Worm (Caenorhabditis elegans): Measurements from ENCODE around the gene pqm-1.
A peak's percentile ranks its signal among the peaks of the same experiment; 100 is the strongest.

pqm-1 gene

ce11 chrII:11178737-11179136, 26.3 kb upstream of the pqm-1 start:
- TF ChIP-seq hmbx-1 (tag; optimal IDR thresholded peaks at IDR 0.05), result no peak
- no peak for TF ChIP-seq tbx-11 (GFP tag; IDR thresholded peaks at IDR 0.05)
- no peak for TF ChIP-seq hmg-4 (GFP tag; optimal IDR thresholded peaks at IDR 0.05)
- TF ChIP-seq ceh-13 (GFP tag; optimal IDR thresholded peaks at IDR 0.05), result no peak
- TF ChIP-seq B0310.2 (tag; optimal IDR thresholded peaks at IDR 0.05), result no peak
- no peak for TF ChIP-seq ets-7 (tag; optimal IDR thresholded peaks at IDR 0.05)
- no peak for TF ChIP-seq pes-1 (GFP tag; IDR thresholded peaks at IDR 0.05)
- TF ChIP-seq sea-1 (GFP tag; conservative IDR thresholded peaks at IDR 0.05), result no peak
- TF ChIP-seq tbx-37 (GFP tag; conservative IDR thresholded peaks at IDR 0.05), result no peak
- TF ChIP-seq scrt-1 (GFP tag; IDR thresholded peaks at IDR 0.05), result no peak
- no peak for TF ChIP-seq ama-1 (optimal IDR thresholded peaks at IDR 0.05)
- TF ChIP-seq flt-1 (GFP tag; IDR thresholded peaks at IDR 0.05), result no peak
- TF ChIP-seq hnd-1 (tag; optimal IDR thresholded peaks at IDR 0.05), result no peak
- no peak for TF ChIP-seq ceh-36 (tag; optimal IDR thresholded peaks at IDR 0.05)
- TF ChIP-seq F13C5.2 (tag; optimal IDR thresholded peaks at IDR 0.05), result no peak
- TF ChIP-seq aly-1 (tag; optimal IDR thresholded peaks at IDR 0.05), result no peak
- TF ChIP-seq tra-4 (tag; optimal IDR thresholded peaks at IDR 0.05), result no peak

ce11 chrII:11177376-11177775, 25.0 kb upstream of the pqm-1 start, which contains the start of gene F37H8.6:
TSS of gene F37H8.6 (minus strand) at chrII:11177476.
- TF ChIP-seq aly-1 (tag; optimal IDR thresholded peaks at IDR 0.05) (no peak), ceh-13 (GFP tag; optimal IDR thresholded peaks at IDR 0.05) (no peak), B0310.2 (tag; optimal IDR thresholded peaks at IDR 0.05) (no peak)

- TF ChIP-seq aly-1 (tag; optimal IDR thresholded peaks at IDR 0.05) (no peak), hmbx-1 (tag; optimal IDR thresholded peaks at IDR 0.05) (no peak), tbx-37 (GFP tag; conservative IDR thresholded peaks at IDR 0.05) (no peak), F13C5.2 (tag; optimal IDR thresholded peaks at IDR 0.05) (no peak), hmg-4 (GFP tag; optimal IDR thresholded peaks at IDR 0.05) (no peak), ets-7 (tag; optimal IDR thresholded peaks at IDR 0.05) (no peak), ceh-13 (GFP tag; optimal IDR thresholded peaks at IDR 0.05) (no peak), ama-1 (optimal IDR thresholded peaks at IDR 0.05) (no peak), flt-1 (GFP tag; IDR thresholded peaks at IDR 0.05) (no peak), pes-1 (GFP tag; IDR thresholded peaks at IDR 0.05) (no peak), tbx-11 (GFP tag; IDR thresholded peaks at IDR 0.05) (no peak), tra-4 (tag; optimal IDR thresholded peaks at IDR 0.05) (no peak), ceh-36 (tag; optimal IDR thresholded peaks at IDR 0.05) (no peak), sea-1 (GFP tag; conservative IDR thresholded peaks at IDR 0.05) (no peak), scrt-1 (GFP tag; IDR thresholded peaks at IDR 0.05) (no peak), B0310.2 (tag; optimal IDR thresholded peaks at IDR 0.05) (no peak), hnd-1 (tag; optimal IDR thresholded peaks at IDR 0.05) (no peak)
Observed at ce11 chrII:11176441-11176840, 24.0 kb upstream of the pqm-1 start.

ce11 chrII:11175347-11175746, 23.0 kb upstream of the pqm-1 start:
- no peak for TF ChIP-seq ceh-36 (tag; optimal IDR thresholded peaks at IDR 0.05)
- no peak for TF ChIP-seq hnd-1 (tag; optimal IDR thresholded peaks at IDR 0.05)
- no peak for TF ChIP-seq ama-1 (optimal IDR thresholded peaks at IDR 0.05)
- no peak for TF ChIP-seq B0310.2 (tag; optimal IDR thresholded peaks at IDR 0.05)
- no peak for TF ChIP-seq tbx-37 (GFP tag; conservative IDR thresholded peaks at IDR 0.05)
- TF ChIP-seq pes-1 (GFP tag; IDR thresholded peaks at IDR 0.05), result no peak
- TF ChIP-seq sea-1 (GFP tag; conservative IDR thresholded peaks at IDR 0.05), result no peak
- no peak for TF ChIP-seq aly-1 (tag; optimal IDR thresholded peaks at IDR 0.05)
- no peak for TF ChIP-seq flt-1 (GFP tag; IDR thresholded peaks at IDR 0.05)
- no peak for TF ChIP-seq F13C5.2 (tag; optimal IDR thresholded peaks at IDR 0.05)
- TF ChIP-seq hmbx-1 (tag; optimal IDR thresholded peaks at IDR 0.05), result no peak
- TF ChIP-seq tra-4 (tag; optimal IDR thresholded peaks at IDR 0.05), result no peak
- TF ChIP-seq hmg-4 (GFP tag; optimal IDR thresholded peaks at IDR 0.05), result no peak
- TF ChIP-seq scrt-1 (GFP tag; IDR thresholded peaks at IDR 0.05), result no peak
- TF ChIP-seq ets-7 (tag; optimal IDR thresholded peaks at IDR 0.05), result no peak
- TF ChIP-seq tbx-11 (GFP tag; IDR thresholded peaks at IDR 0.05), result no peak
- TF ChIP-seq ceh-13 (GFP tag; optimal IDR thresholded peaks at IDR 0.05), result no peak

ce11 chrII:11167039-11167438, 14.6 kb upstream of the pqm-1 start:
- TF ChIP-seq pes-1 (GFP tag; IDR thresholded peaks at IDR 0.05), result no peak
- no peak for TF ChIP-seq ama-1 (optimal IDR thresholded peaks at IDR 0.05)
- TF ChIP-seq hmg-4 (GFP tag; optimal IDR thresholded peaks at IDR 0.05), result peak; percentile 38

ce11 chrII:11166414-11166813, 14.0 kb upstream of the pqm-1 start:
- TF ChIP-seq pes-1 (GFP tag; IDR thresholded peaks at IDR 0.05) (peak; percentile 49; the same call in 1 of the 2 replicates), sea-1 (GFP tag; conservative IDR thresholded peaks at IDR 0.05) (no peak), ceh-36 (tag; optimal IDR thresholded peaks at IDR 0.05) (no peak)

ce11 chrII:11163291-11163690, 10.9 kb upstream of the pqm-1 start:
- TF ChIP-seq tbx-37 (GFP tag; conservative IDR thresholded peaks at IDR 0.05) (no peak), ceh-36 (tag; optimal IDR thresholded peaks at IDR 0.05) (no peak), hnd-1 (tag; optimal IDR thresholded peaks at IDR 0.05) (no peak), pes-1 (GFP tag; IDR thresholded peaks at IDR 0.05) (no peak), ama-1 (optimal IDR thresholded peaks at IDR 0.05) (no peak), flt-1 (GFP tag; IDR thresholded peaks at IDR 0.05) (no peak), ceh-13 (GFP tag; optimal IDR thresholded peaks at IDR 0.05) (no peak), aly-1 (tag; optimal IDR thresholded peaks at IDR 0.05) (no peak), B0310.2 (tag; optimal IDR thresholded peaks at IDR 0.05) (no peak), scrt-1 (GFP tag; IDR thresholded peaks at IDR 0.05) (no peak), tbx-11 (GFP tag; IDR thresholded peaks at IDR 0.05) (no peak), ets-7 (tag; optimal IDR thresholded peaks at IDR 0.05) (no peak), sea-1 (GFP tag; conservative IDR thresholded peaks at IDR 0.05) (no peak), tra-4 (tag; optimal IDR thresholded peaks at IDR 0.05) (no peak), hmg-4 (GFP tag; optimal IDR thresholded peaks at IDR 0.05) (no peak), hmbx-1 (tag; optimal IDR thresholded peaks at IDR 0.05) (no peak), F13C5.2 (tag; optimal IDR thresholded peaks at IDR 0.05) (no peak)

ce11 chrII:11162390-11162789, 10.0 kb upstream of the pqm-1 start, which contains the start of gene ptr-13:
TSS of gene ptr-13 (minus strand) at chrII:11162481.
- TF ChIP-seq pes-1 (GFP tag; IDR thresholded peaks at IDR 0.05) (no peak), ceh-13 (GFP tag; optimal IDR thresholded peaks at IDR 0.05) (no peak), sea-1 (GFP tag; conservative IDR thresholded peaks at IDR 0.05) (no peak), tbx-11 (GFP tag; IDR thresholded peaks at IDR 0.05) (no peak), hmbx-1 (tag; optimal IDR thresholded peaks at IDR 0.05) (no peak), F13C5.2 (tag; optimal IDR thresholded peaks at IDR 0.05) (no peak), scrt-1 (GFP tag; IDR thresholded peaks at IDR 0.05) (no peak), hmg-4 (GFP tag; optimal IDR thresholded peaks at IDR 0.05) (no peak)

Measured in whole organism, early embryonic.